Fruit fly (Drosophila melanogaster): ENCODE data around the gene CG33253.

Gene CG33253

dm6 chrX:19165144-19166011, 17.8 kb upstream of the CG33253 start (continued):
- TF ChIP-seq CG1603 (tag; optimal IDR thresholded peaks at IDR 0.05) (no peak), ATbp (GFP tag; optimal IDR thresholded peaks at IDR 0.05) (peak; percentile 19), crp (GFP tag; optimal IDR thresholded peaks at IDR 0.05) (no peak), ap (GFP tag; IDR thresholded peaks at IDR 0.05) (no peak), gro (GFP tag; optimal IDR thresholded peaks at IDR 0.05) (no peak), CG14710 (tag; optimal IDR thresholded peaks at IDR 0.05) (no peak), Ada2b (GFP tag; IDR thresholded peaks at IDR 0.05) (no peak), wor (GFP tag; IDR thresholded peaks at IDR 0.05) (no peak; the same call in 1 of the 2 replicates), CG2875 (GFP tag; optimal IDR thresholded peaks at IDR 0.05) (no peak), YL-1 (GFP tag; optimal IDR thresholded peaks at IDR 0.05) (no peak), D (optimal IDR thresholded peaks at IDR 0.05) (no peak), D (GFP tag; optimal IDR thresholded peaks at IDR 0.05) (no peak), Lpt (GFP tag; optimal IDR thresholded peaks at IDR 0.05) (no peak), CG2202 (tag; optimal IDR thresholded peaks at IDR 0.05) (no peak), GATAe (GFP tag; conservative IDR thresholded peaks at IDR 0.05) (no peak), salm (tag; optimal IDR thresholded peaks at IDR 0.05) (no peak), CG18599 (GFP tag; optimal IDR thresholded peaks at IDR 0.05) (no peak), gt (GFP tag; IDR thresholded peaks at IDR 0.05) (no peak), NK7.1 (GFP tag; optimal IDR thresholded peaks at IDR 0.05) (no peak), CG3163 (GFP tag; optimal IDR thresholded peaks at IDR 0.05) (no peak), row (GFP tag; IDR thresholded peaks at IDR 0.05) (peak; percentile 24), vfl (GFP tag; optimal IDR thresholded peaks at IDR 0.05) (no peak), ac (GFP tag; optimal IDR thresholded peaks at IDR 0.05) (no peak), CG1647 (GFP tag; optimal IDR thresholded peaks at IDR 0.05) (no peak), Fer1 (GFP tag; optimal IDR thresholded peaks at IDR 0.05) (no peak), CG31441 (GFP tag; IDR thresholded peaks at IDR 0.05) (no peak), CG10565 (GFP tag; optimal IDR thresholded peaks at IDR 0.05) (no peak), stwl (tag; optimal IDR thresholded peaks at IDR 0.05) (no peak), CG5953 (GFP tag; IDR thresholded peaks at IDR 0.05) (no peak), sisA (GFP tag; IDR thresholded peaks at IDR 0.05) (no peak), B-H2 (GFP tag; optimal IDR thresholded peaks at IDR 0.05) (no peak), mirr (GFP tag; optimal IDR thresholded peaks at IDR 0.05) (peak; percentile 14), CG6254 (GFP tag; optimal IDR thresholded peaks at IDR 0.05) (no peak), ash1 (GFP tag; optimal IDR thresholded peaks at IDR 0.05) (no peak), Opbp (GFP tag; IDR thresholded peaks at IDR 0.05; ENCODE audit: partially characterized antibody) (no peak), Ssrp (tag; optimal IDR thresholded peaks at IDR 0.05) (peak; percentile 24), CG18262 (tag; optimal IDR thresholded peaks at IDR 0.05) (peak; percentile 6), CG7556 (GFP tag; optimal IDR thresholded peaks at IDR 0.05) (peak; percentile 33), HmgD (GFP tag; optimal IDR thresholded peaks at IDR 0.05) (no peak), CG2889 (GFP tag; IDR thresholded peaks at IDR 0.05) (no peak), toy (GFP tag; IDR thresholded peaks at IDR 0.05) (no peak), CG9727 (GFP tag; optimal IDR thresholded peaks at IDR 0.05) (no peak), jigr1 (GFP tag; IDR thresholded peaks at IDR 0.05) (no peak), exex (tag; optimal IDR thresholded peaks at IDR 0.05) (peak; percentile 78), sc (optimal IDR thresholded peaks at IDR 0.05) (no peak), sc (GFP tag; optimal IDR thresholded peaks at IDR 0.05) (no peak), Med (GFP tag) (peak; percentile 84), Mad (GFP tag; optimal IDR thresholded peaks at IDR 0.05) (no peak), CG4424 (GFP tag; optimal IDR thresholded peaks at IDR 0.05) (no peak), kay (GFP tag; optimal IDR thresholded peaks at IDR 0.05) (no peak), otp (GFP tag; IDR thresholded peaks at IDR 0.05) (no peak)

All from whole organism, embryonic.